Fruit fly (Drosophila melanogaster) S2 (cell line): Measurements from ENCODE around the gene CG10866.

ENCODE experiments used
- CG8478 ChIP-seq: fragments of >200 bp; optimal IDR thresholded peaks from 2 replicates; lab custom pipeline; 2018
- CTCF ChIP-seq, 2 experiments: fragments of >200 bp; optimal IDR thresholded peaks; 2 replicates each; lab custom pipeline; 2018

DNA sequence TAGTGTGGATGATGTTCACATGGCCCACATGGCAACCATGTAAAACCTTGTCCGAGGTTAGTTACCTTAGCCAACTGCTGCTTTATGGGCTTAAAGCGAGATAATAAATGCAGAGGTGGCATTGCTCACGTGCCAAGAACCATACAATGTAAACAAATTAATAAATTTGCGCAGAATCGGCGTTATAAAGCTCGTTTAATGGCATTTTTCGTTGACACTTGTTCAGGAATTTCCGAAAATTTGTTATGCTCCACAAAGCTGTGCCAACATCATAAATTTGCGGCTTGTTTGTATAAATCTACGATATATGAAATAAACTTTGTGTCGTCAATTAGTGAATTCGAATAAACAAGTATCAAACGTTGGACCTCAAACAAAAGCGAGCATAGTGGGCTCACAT lies 6.0 kb downstream of the CG10866 start:
- no peak for TF ChIP-seq CTCF (optimal IDR thresholded peaks at IDR 0.05; lab: Kevin White, UChicago)
- no peak for TF ChIP-seq CG8478 (lab: Kevin White, UChicago)
